Fruit fly (Drosophila melanogaster) S2 (cell line): ENCODE measurements around the gene CG9270.

ENCODE experiments used
- CG8478 ChIP-seq: fragments of >200 bp; optimal IDR thresholded peaks from 2 replicates; lab custom pipeline; 2018
- CTCF ChIP-seq, 2 experiments: fragments of >200 bp; optimal IDR thresholded peaks; 2 replicates each; lab custom pipeline; 2018

DNA sequence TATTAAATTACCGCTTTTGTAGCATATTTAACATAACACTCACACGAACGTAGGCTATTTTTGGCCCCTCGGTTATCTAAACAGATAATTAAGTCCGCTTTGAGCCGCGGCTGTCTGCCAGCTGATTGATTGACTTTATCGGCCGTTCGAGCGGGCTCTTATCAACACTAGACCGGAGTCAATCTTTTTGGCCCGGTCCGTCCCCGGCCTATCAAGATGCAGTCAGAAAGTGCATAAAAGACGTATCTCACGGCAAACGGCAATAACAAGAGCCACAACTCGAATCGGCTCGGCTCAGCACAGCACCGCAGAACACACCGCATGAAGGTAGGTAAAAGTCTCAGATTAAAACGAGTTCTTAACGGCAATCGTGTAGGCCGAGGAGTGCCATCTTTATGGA lies 31.1 kb upstream of the CG9270 start:
- TF ChIP-seq CTCF (optimal IDR thresholded peaks at IDR 0.05; lab: Kevin White, UChicago) (no peak), CG8478 (lab: Kevin White, UChicago) (no peak)
